Fruit fly (Drosophila melanogaster) whole organism, embryonic: ENCODE measurements around the gene CG1317.

Source experiments
- Antp ChIP-seq: fragments of 200-800 bp; sonication (Bioruptor generic); optimal IDR thresholded peaks from 3 replicates; lab custom pipeline; 2016; ENCODE audit warnings: missing biosample characterization, missing genetic modification characterization
- B-H1 ChIP-seq: fragments of 200-800 bp; sonication (Bioruptor generic); IDR thresholded peaks from 3 replicates; pipeline ENCODE4 v1.3.6; 2022; ENCODE audit warnings: missing biosample characterization, missing genetic modification characterization
- CG11696 ChIP-seq: fragments of 200-800 bp; sonication (Bioruptor generic); IDR thresholded peaks from 2 replicates; pipeline ENCODE4 v1.3.6; 2022; ENCODE audit warnings: missing biosample characterization, missing genetic modification characterization
- CG1233 ChIP-seq: fragments of 200-800 bp; sonication (Bioruptor generic); optimal IDR thresholded peaks from 4 replicates; lab custom pipeline; 2018; ENCODE audit warnings: missing biosample characterization, mild to moderate bottlenecking, missing genetic modification characterization
- CG13123 ChIP-seq: fragments of 200-800 bp; sonication (Bioruptor generic); optimal IDR thresholded peaks from 2 replicates; lab custom pipeline; 2016; ENCODE audit warnings: missing biosample characterization, missing genetic modification characterization
- CG13624 ChIP-seq: fragments of 200-800 bp; sonication (Bioruptor generic); optimal IDR thresholded peaks from 2 replicates; lab custom pipeline; 2016; ENCODE audit warnings: missing biosample characterization, missing genetic modification characterization
- CG1602 ChIP-seq: fragments of 200-800 bp; sonication (Bioruptor generic); optimal IDR thresholded peaks from 3 replicates; lab custom pipeline; 2016; ENCODE audit warnings: missing biosample characterization, missing genetic modification characterization
- CG16815 ChIP-seq: fragments of 200-800 bp; sonication (Bioruptor generic); optimal IDR thresholded peaks from 3 replicates; lab custom pipeline; 2017; ENCODE audit warnings: missing biosample characterization, mild to moderate bottlenecking, missing genetic modification characterization
- CG3281 ChIP-seq: fragments of 200-800 bp; sonication (Bioruptor generic); optimal IDR thresholded peaks from 3 replicates; lab custom pipeline; 2017; ENCODE audit warnings: missing biosample characterization, mild to moderate bottlenecking, missing genetic modification characterization
- CG34422 ChIP-seq: fragments of 200-800 bp; sonication (Bioruptor generic); IDR thresholded peaks from 3 replicates; pipeline ENCODE4 v1.3.6; 2022; ENCODE audit warnings: missing biosample characterization, missing genetic modification characterization
- CG4328 ChIP-seq: fragments of 200-800 bp; sonication (Bioruptor generic); optimal IDR thresholded peaks from 3 replicates; lab custom pipeline; 2017; ENCODE audit warnings: missing biosample characterization, missing genetic modification reagents, missing genetic modification characterization
- CG4820 ChIP-seq: fragments of 200-800 bp; sonication (Bioruptor generic); optimal IDR thresholded peaks from 3 replicates; lab custom pipeline; 2016; ENCODE audit warnings: missing biosample characterization, missing genetic modification characterization
- CG5245 ChIP-seq: fragments of 200-800 bp; sonication (Bioruptor generic); optimal IDR thresholded peaks from 3 replicates; lab custom pipeline; 2016; ENCODE audit warnings: missing biosample characterization, missing genetic modification characterization
- CG6654 ChIP-seq: fragments of 200-800 bp; sonication (Bioruptor generic); optimal IDR thresholded peaks from 2 replicates; lab custom pipeline; 2017; ENCODE audit warnings: missing biosample characterization, mild to moderate bottlenecking, missing genetic modification characterization
- CG7271 ChIP-seq: fragments of 200-800 bp; sonication (Bioruptor generic); optimal IDR thresholded peaks from 2 replicates; lab custom pipeline; 2018; ENCODE audit warnings: missing biosample characterization, mild to moderate bottlenecking, missing genetic modification characterization, moderate library complexity
- CG7963 ChIP-seq: fragments of 200-800 bp; sonication (Bioruptor generic); IDR thresholded peaks from 3 replicates; pipeline ENCODE4 v1.3.6; 2022; ENCODE audit warnings: missing biosample characterization, missing genetic modification characterization; ENCODE audit not compliant: partially characterized antibody
- CrebB ChIP-seq: fragments of 200-800 bp; sonication (Bioruptor generic); optimal IDR thresholded peaks from 3 replicates; lab custom pipeline; 2018; ENCODE audit warnings: missing biosample characterization, mild to moderate bottlenecking, missing genetic modification characterization
- Dip2 ChIP-seq: fragments of 200-800 bp; sonication (Bioruptor generic); IDR thresholded peaks from 2 replicates; pipeline ENCODE4 v1.3.6; 2022; ENCODE audit warnings: missing biosample characterization, missing genetic modification characterization
- Fer3 ChIP-seq: fragments of 200-800 bp; sonication (Bioruptor generic); optimal IDR thresholded peaks from 2 replicates; lab custom pipeline; 2018; ENCODE audit warnings: missing biosample characterization, mild to moderate bottlenecking, missing genetic modification characterization, moderate library complexity
- Hey ChIP-seq: fragments of 200-800 bp; sonication (Bioruptor generic); optimal IDR thresholded peaks from 3 replicates; lab custom pipeline; 2018; ENCODE audit warnings: missing biosample characterization, mild to moderate bottlenecking, missing genetic modification characterization
- Lpt ChIP-seq: fragments of >200 bp; optimal IDR thresholded peaks from 2 replicates; lab custom pipeline; 2018; ENCODE audit warnings: missing biosample characterization, missing genetic modification characterization
- Nf-YC ChIP-seq: fragments of 200-800 bp; optimal IDR thresholded peaks from 3 replicates; lab custom pipeline; 2019; ENCODE audit warnings: missing biosample characterization, mild to moderate bottlenecking, missing genetic modification characterization, moderate library complexity
- Optix ChIP-seq: fragments of 200-800 bp; sonication (Bioruptor generic); IDR thresholded peaks from 3 replicates; pipeline ENCODE4 v1.3.6; 2022; ENCODE audit warnings: missing biosample characterization, missing genetic modification characterization
- Pdp1 ChIP-seq, 2 experiments: fragments of 200-800 bp; sonication (Bioruptor generic); optimal IDR thresholded peaks; 3 replicates each; lab custom pipeline; 2016; ENCODE audit warnings: missing biosample characterization in 2 of 2, missing genetic modification characterization in 2 of 2, mild to moderate bottlenecking in 1 of 2, moderate library complexity in 1 of 2
- Scr ChIP-seq: fragments of 200-800 bp; sonication (Bioruptor generic); IDR thresholded peaks from 2 replicates; pipeline ENCODE4 v1.3.6; 2022; ENCODE audit warnings: missing biosample characterization, missing genetic modification characterization; ENCODE audit not compliant: partially characterized antibody
- Ssrp ChIP-seq: fragments of 200-800 bp; sonication (Bioruptor generic); optimal IDR thresholded peaks from 2 replicates; lab custom pipeline; 2018; ENCODE audit warnings: missing biosample characterization, mild to moderate bottlenecking, missing genetic modification characterization, moderate library complexity
- Vsx1 ChIP-seq: fragments of 200-800 bp; sonication (Bioruptor generic); optimal IDR thresholded peaks from 2 replicates; lab custom pipeline; 2017; ENCODE audit warnings: missing biosample characterization, mild to moderate bottlenecking, missing genetic modification characterization, missing genetic modification reagents
- cas ChIP-seq: fragments of 200-800 bp; sonication (Bioruptor generic); IDR thresholded peaks from 2 replicates; pipeline ENCODE4 v1.3.6; 2022; ENCODE audit warnings: missing biosample characterization, missing genetic modification characterization
- chinmo ChIP-seq: fragments of 200-800 bp; sonication (Bioruptor generic); IDR thresholded peaks from 4 replicates; pipeline ENCODE4 v1.3.6; 2022; ENCODE audit warnings: missing biosample characterization, missing genetic modification characterization; ENCODE audit not compliant: partially characterized antibody
- corto ChIP-seq: fragments of 200-800 bp; sonication (Bioruptor generic); optimal IDR thresholded peaks from 2 replicates; lab custom pipeline; 2016; ENCODE audit warnings: missing biosample characterization, mild to moderate bottlenecking, missing genetic modification characterization, moderate library complexity
- dmrt99B ChIP-seq: fragments of 200-800 bp; sonication (Bioruptor generic); optimal IDR thresholded peaks from 2 replicates; lab custom pipeline; 2018; ENCODE audit warnings: missing biosample characterization, mild to moderate bottlenecking, missing genetic modification characterization, moderate library complexity
- esg ChIP-seq: fragments of 200-800 bp; sonication (Bioruptor generic); conservative IDR thresholded peaks from 2 replicates; pipeline ENCODE4 v1.3.6; 2022; ENCODE audit warnings: missing biosample characterization, missing genetic modification characterization
- fu2 ChIP-seq: fragments of 200-800 bp; sonication (Bioruptor generic); optimal IDR thresholded peaks from 2 replicates; lab custom pipeline; 2016; ENCODE audit warnings: missing biosample characterization, missing genetic modification characterization
- gsb ChIP-seq: fragments of 200-800 bp; sonication (Bioruptor generic); IDR thresholded peaks from 2 replicates; pipeline ENCODE4 v1.3.6; 2022; ENCODE audit warnings: missing biosample characterization, missing genetic modification characterization
- h ChIP-seq: fragments of >200 bp; optimal IDR thresholded peaks from 2 replicates; lab custom pipeline; 2017
- kay ChIP-seq: fragments of 200-800 bp; sonication (Bioruptor generic); optimal IDR thresholded peaks from 2 replicates; lab custom pipeline; 2016; ENCODE audit warnings: missing biosample characterization, missing genetic modification characterization
- klu ChIP-seq: fragments of 200-800 bp; sonication (Bioruptor generic); IDR thresholded peaks from 2 replicates; pipeline ENCODE4 v1.3.6; 2022; ENCODE audit warnings: missing biosample characterization, missing genetic modification characterization
- kni ChIP-seq: fragments of 200-800 bp; sonication (Bioruptor generic); optimal IDR thresholded peaks from 3 replicates; lab custom pipeline; 2017; ENCODE audit warnings: mild to moderate bottlenecking, missing biosample characterization, missing genetic modification reagents, missing genetic modification characterization
- repo ChIP-seq: fragments of 200-800 bp; sonication (Bioruptor generic); optimal IDR thresholded peaks from 2 replicates; lab custom pipeline; 2016; ENCODE audit warnings: missing biosample characterization, missing genetic modification characterization
- rib ChIP-seq: fragments of 200-800 bp; sonication (Bioruptor generic); IDR thresholded peaks from 2 replicates; pipeline ENCODE4 v1.3.6; 2022; ENCODE audit warnings: missing biosample characterization, missing genetic modification characterization
- scrt ChIP-seq: fragments of 200-800 bp; sonication (Bioruptor generic); optimal IDR thresholded peaks from 2 replicates; lab custom pipeline; 2018; ENCODE audit warnings: missing biosample characterization, mild to moderate bottlenecking, missing genetic modification characterization, moderate library complexity
- seq ChIP-seq: fragments of 200-800 bp; sonication (Bioruptor generic); IDR thresholded peaks from 2 replicates; pipeline ENCODE4 v1.3.6; 2022; ENCODE audit warnings: missing biosample characterization, missing genetic modification characterization
- ssp ChIP-seq: fragments of 200-800 bp; sonication (Bioruptor generic); IDR thresholded peaks from 2 replicates; pipeline ENCODE4 v1.3.6; 2022; ENCODE audit warnings: missing biosample characterization, missing genetic modification characterization
- tin ChIP-seq: fragments of 200-800 bp; sonication (Bioruptor generic); optimal IDR thresholded peaks from 3 replicates; lab custom pipeline; 2016; ENCODE audit warnings: missing biosample characterization, missing genetic modification characterization
- toy ChIP-seq: fragments of 200-800 bp; sonication (Bioruptor generic); IDR thresholded peaks from 2 replicates; pipeline ENCODE4 v1.3.6; 2022; ENCODE audit warnings: missing biosample characterization, missing genetic modification characterization
- trem ChIP-seq: fragments of 200-800 bp; optimal IDR thresholded peaks from 3 replicates; lab custom pipeline; 2019; ENCODE audit warnings: missing biosample characterization, mild to moderate bottlenecking, missing genetic modification characterization, moderate library complexity
- twi ChIP-seq: fragments of 200-800 bp; optimal IDR thresholded peaks from 2 replicates; lab custom pipeline; 2019; ENCODE audit warnings: missing biosample characterization, mild to moderate bottlenecking, missing genetic modification characterization, moderate library complexity
- wor ChIP-seq: fragments of 200-800 bp; sonication (Bioruptor generic); IDR thresholded peaks from 2 replicates; pipeline ENCODE4 v1.3.6; 2022; ENCODE audit warnings: missing biosample characterization, missing genetic modification characterization
- zfh1 ChIP-seq: fragments of 200-800 bp; sonication (Bioruptor generic); IDR thresholded peaks from 3 replicates; pipeline ENCODE4 v1.3.6; 2022; ENCODE audit warnings: missing biosample characterization, missing genetic modification characterization

The CG1317 gene

dm6 chr3L:2418769-2419168 lies 47.0 kb upstream of the CG1317 start (continued):
- peak; percentile 86 for TF ChIP-seq Fer3
- peak; percentile 77 for TF ChIP-seq seq (GFP tag; lab: Robert Waterston, UW)
- TF ChIP-seq fu2 (GFP tag; lab: Kevin White, UChicago): peak; percentile 43
- no peak for TF ChIP-seq h
- TF ChIP-seq toy (GFP tag; lab: Robert Waterston, UW): peak; percentile 63; the same call in 1 of the 2 replicates
- TF ChIP-seq Ssrp (tag; lab: Kevin White, UChicago): peak; percentile 69
- peak; percentile 30 for TF ChIP-seq CrebB
- TF ChIP-seq gsb (GFP tag; lab: Robert Waterston, UW): peak; percentile 74
- peak; percentile 42 for TF ChIP-seq CG7271 (tag; lab: Kevin White, UChicago)
- TF ChIP-seq CG13624: peak; percentile 75
- peak; percentile 96 for TF ChIP-seq CG11696 (GFP tag; lab: Robert Waterston, UW)
- TF ChIP-seq cas (GFP tag; lab: Robert Waterston, UW): peak; percentile 64
- TF ChIP-seq Dip2 (GFP tag; lab: Robert Waterston, UW): peak; percentile 13; the same call in 1 of the 2 replicates
- peak; percentile 28 for TF ChIP-seq Vsx1 (GFP tag; lab: Kevin White, UChicago)

- TF ChIP-seq CG6654 (GFP tag; lab: Kevin White, UChicago) (peak; percentile 34), CG7963 (no peak), tin (peak; percentile 57), zfh1 (GFP tag; lab: Robert Waterston, UW) (0 out of 3 replicates have a peak, but pooled peaks have one; percentile 25), CG1233 (GFP tag; lab: Kevin White, UChicago) (peak; percentile 63), Antp (GFP tag; lab: Kevin White, UChicago) (peak; percentile 11), Nf-YC (peak; percentile 61), rib (no peak), Scr (GFP tag; lab: Robert Waterston, UW) (no peak), twi (tag; lab: Kevin White, UChicago) (peak; percentile 59), dmrt99B (peak; percentile 89), CG3281 (GFP tag; lab: Kevin White, UChicago) (peak; percentile 74), CG5245 (GFP tag; lab: Kevin White, UChicago) (peak; percentile 9), ssp (GFP tag; lab: Robert Waterston, UW) (peak; percentile 33; the same call in 1 of the 2 replicates), Hey (no peak), CG4328 (GFP tag; lab: Kevin White, UChicago) (peak; percentile 76), kay (GFP tag; lab: Kevin White, UChicago) (peak; percentile 43), CG13624 (no peak), klu (peak; percentile 29; the same call in 1 of the 2 replicates), kni (GFP tag; lab: Kevin White, UChicago) (no peak), CG34422 (GFP tag; lab: Robert Waterston, UW) (0 out of 3 replicates have a peak, but pooled peaks have one; percentile 10), Lpt (GFP tag; lab: Kevin White, UChicago) (no peak), Optix (GFP tag; lab: Robert Waterston, UW) (no peak), CG13123 (GFP tag; lab: Kevin White, UChicago) (peak; percentile 25), B-H1 (GFP tag; lab: Robert Waterston, UW) (peak; percentile 35; the same call in 1 of the 3 replicates), esg (GFP tag; lab: Robert Waterston, UW) (peak; percentile 61; the same call in 1 of the 2 replicates), CG16815 (GFP tag; lab: Kevin White, UChicago) (peak; percentile 34), corto (GFP tag; lab: Kevin White, UChicago) (peak; percentile 64), trem (tag; lab: Kevin White, UChicago) (peak; percentile 44), wor (GFP tag; lab: Robert Waterston, UW) (peak; percentile 39; the same call in 1 of the 2 replicates), Fer3 (peak; percentile 61), CG4820 (GFP tag; lab: Kevin White, UChicago) (peak; percentile 69), CG1602 (GFP tag; lab: Kevin White, UChicago) (peak; percentile 65), Pdp1 (GFP tag; optimal IDR thresholded peaks at IDR 0.05; lab: Kevin White, UChicago) (peak; percentile 32 to 49), scrt (peak; percentile 61), repo (GFP tag; lab: Kevin White, UChicago) (no peak), chinmo (GFP tag; lab: Robert Waterston, UW) (peak; percentile 85; the same call in 3 of the 4 replicates)
Observed at dm6 chr3L:2417399-2418040, 45.8 kb upstream of the CG1317 start.
